Fruit fly (Drosophila melanogaster) whole organism, prepupa: Measurements from ENCODE around the gene slow.

ENCODE experiments used
- Blimp-1 ChIP-seq: fragments of 200-800 bp; sonication (Bioruptor generic); optimal IDR thresholded peaks from 3 replicates; lab custom pipeline; 2017; ENCODE audit warnings: missing biosample characterization, missing genetic modification characterization, mild to moderate bottlenecking, moderate library complexity, missing genetic modification reagents
- CG10669 ChIP-seq: fragments of 200-800 bp; sonication (Bioruptor generic); optimal IDR thresholded peaks from 3 replicates; lab custom pipeline; 2018; ENCODE audit warnings: missing biosample characterization, mild to moderate bottlenecking, missing genetic modification characterization, moderate library complexity
- CG11762 ChIP-seq: fragments of 200-800 bp; sonication (Bioruptor generic); optimal IDR thresholded peaks from 3 replicates; lab custom pipeline; 2016; ENCODE audit warnings: missing biosample characterization, missing genetic modification characterization; ENCODE audit not compliant: insufficient read depth
- CG11902 ChIP-seq: fragments of 200-800 bp; sonication (Bioruptor generic); optimal IDR thresholded peaks from 3 replicates; lab custom pipeline; 2016; ENCODE audit warnings: missing biosample characterization, missing genetic modification characterization
- CG15336 ChIP-seq: fragments of 200-800 bp; sonication (Bioruptor generic); IDR thresholded peaks from 2 replicates; pipeline ENCODE4 v1.3.6; 2022; ENCODE audit warnings: missing biosample characterization, missing genetic modification characterization
- CG3032 ChIP-seq: fragments of 200-800 bp; optimal IDR thresholded peaks from 2 replicates; lab custom pipeline; 2019; ENCODE audit warnings: missing biosample characterization, mild to moderate bottlenecking, missing genetic modification characterization, moderate library complexity
- CG32006 ChIP-seq: fragments of 200-800 bp; sonication (Bioruptor generic); optimal IDR thresholded peaks from 3 replicates; lab custom pipeline; 2017; ENCODE audit warnings: missing biosample characterization, mild to moderate bottlenecking, missing genetic modification characterization
- CG34406 ChIP-seq: fragments of 200-800 bp; sonication (Bioruptor generic); optimal IDR thresholded peaks from 3 replicates; lab custom pipeline; 2016; ENCODE audit warnings: missing biosample characterization, missing genetic modification characterization
- CG3919 ChIP-seq: fragments of 200-800 bp; sonication (Bioruptor generic); optimal IDR thresholded peaks from 3 replicates; lab custom pipeline; 2016; ENCODE audit warnings: missing biosample characterization, missing genetic modification characterization
- CG6163 ChIP-seq: fragments of 200-800 bp; sonication (Bioruptor generic); IDR thresholded peaks from 3 replicates; pipeline ENCODE4 v1.3.6; 2022; ENCODE audit warnings: missing biosample characterization, missing genetic modification characterization
- CG6792 ChIP-seq: fragments of 200-800 bp; sonication (Bioruptor generic); optimal IDR thresholded peaks from 3 replicates; lab custom pipeline; 2016; ENCODE audit warnings: missing biosample characterization, missing genetic modification characterization
- CG6854 ChIP-seq: fragments of 200-800 bp; sonication (Bioruptor generic); optimal IDR thresholded peaks from 2 replicates; lab custom pipeline; 2017; ENCODE audit warnings: missing biosample characterization, mild to moderate bottlenecking, missing genetic modification characterization
- CG8119 ChIP-seq: fragments of 200-800 bp; sonication (Bioruptor generic); IDR thresholded peaks from 3 replicates; pipeline ENCODE4 v1.3.6; 2022; ENCODE audit warnings: missing biosample characterization, missing genetic modification characterization
- CG8319 ChIP-seq: fragments of 200-800 bp; sonication (Bioruptor generic); optimal IDR thresholded peaks from 3 replicates; lab custom pipeline; 2016; ENCODE audit warnings: missing biosample characterization, missing genetic modification characterization
- Eip78C ChIP-seq: fragments of 200-800 bp; sonication (Bioruptor generic); peaks from one replicate; lab custom pipeline; 2016; ENCODE audit warnings: missing biosample characterization, missing genetic modification characterization
- Ets21C ChIP-seq: fragments of 200-800 bp; sonication (Bioruptor generic); optimal IDR thresholded peaks from 3 replicates; lab custom pipeline; 2016; ENCODE audit warnings: missing biosample characterization, missing genetic modification characterization
- Hr39 ChIP-seq: fragments of 200-800 bp; sonication (Bioruptor generic); optimal IDR thresholded peaks from 2 replicates; lab custom pipeline; 2016; ENCODE audit warnings: missing biosample characterization, missing genetic modification characterization
- Met ChIP-seq: fragments of 200-800 bp; sonication (Bioruptor generic); optimal IDR thresholded peaks from 3 replicates; lab custom pipeline; 2016; ENCODE audit warnings: missing biosample characterization, missing genetic modification characterization
- OdsH ChIP-seq: fragments of 200-800 bp; sonication (Bioruptor generic); optimal IDR thresholded peaks from 3 replicates; lab custom pipeline; 2016; ENCODE audit warnings: missing biosample characterization, missing genetic modification characterization
- Smox ChIP-seq: fragments of 200-800 bp; sonication (Bioruptor generic); optimal IDR thresholded peaks from 3 replicates; lab custom pipeline; 2016; ENCODE audit warnings: missing biosample characterization, missing genetic modification characterization
- Sox102F ChIP-seq: fragments of 200-800 bp; sonication (Bioruptor generic); optimal IDR thresholded peaks from 2 replicates; lab custom pipeline; 2016; ENCODE audit warnings: missing biosample characterization, mild to moderate bottlenecking, missing genetic modification characterization
- Sox14 ChIP-seq: fragments of 200-800 bp; sonication (Bioruptor generic); optimal IDR thresholded peaks from 3 replicates; lab custom pipeline; 2016; ENCODE audit warnings: missing biosample characterization, missing genetic modification characterization
- Sox15 ChIP-seq: fragments of 200-800 bp; sonication (Bioruptor generic); optimal IDR thresholded peaks from 3 replicates; lab custom pipeline; 2016; ENCODE audit warnings: missing biosample characterization, missing genetic modification characterization
- achi ChIP-seq: fragments of 200-800 bp; sonication (Bioruptor generic); optimal IDR thresholded peaks from 3 replicates; lab custom pipeline; 2016; ENCODE audit warnings: missing biosample characterization, missing genetic modification characterization
- cyc ChIP-seq: fragments of 200-800 bp; sonication (Bioruptor generic); optimal IDR thresholded peaks from 3 replicates; lab custom pipeline; 2016; ENCODE audit warnings: missing biosample characterization, missing genetic modification characterization
- dsx ChIP-seq: fragments of 200-800 bp; optimal IDR thresholded peaks from 3 replicates; lab custom pipeline; 2019; ENCODE audit warnings: missing biosample characterization, mild to moderate bottlenecking, missing genetic modification characterization, moderate library complexity; ENCODE audit not compliant: poor library complexity, severe bottlenecking
- esn ChIP-seq: fragments of 200-800 bp; sonication (Bioruptor generic); optimal IDR thresholded peaks from 2 replicates; lab custom pipeline; 2016; ENCODE audit warnings: missing biosample characterization, mild to moderate bottlenecking, missing genetic modification characterization, moderate library complexity
- fd59A ChIP-seq: fragments of 200-800 bp; sonication (Bioruptor generic); optimal IDR thresholded peaks from 2 replicates; lab custom pipeline; 2017; ENCODE audit warnings: missing biosample characterization, mild to moderate bottlenecking, missing genetic modification characterization, missing genetic modification reagents
- net ChIP-seq: fragments of 200-800 bp; sonication (Bioruptor generic); optimal IDR thresholded peaks from 3 replicates; lab custom pipeline; 2016; ENCODE audit warnings: missing biosample characterization, missing genetic modification characterization
- salr ChIP-seq, 2 experiments: fragments of 200-800 bp; sonication (Bioruptor generic); optimal IDR thresholded peaks; 3 replicates each; lab custom pipeline; 2016 to 2018; ENCODE audit warnings: missing biosample characterization in 2 of 2, missing genetic modification characterization in 2 of 2, mild to moderate bottlenecking in 1 of 2
- ss ChIP-seq, 2 experiments: fragments of 200-800 bp; sonication (Bioruptor generic); optimal IDR thresholded peaks; 2 replicates in 1 of 2; 3 replicates in 1 of 2; lab custom pipeline; 2017 to 2018; ENCODE audit warnings: mild to moderate bottlenecking in 2 of 2, missing biosample characterization in 2 of 2, missing genetic modification characterization in 2 of 2, moderate library complexity in 1 of 2
- svp ChIP-seq: fragments of 200-800 bp; sonication (Bioruptor generic); peaks from one replicate; lab custom pipeline; 2016; ENCODE audit warnings: missing biosample characterization, missing genetic modification characterization
- vri ChIP-seq: fragments of 200-800 bp; sonication (Bioruptor generic); optimal IDR thresholded peaks from 3 replicates; lab custom pipeline; 2016; ENCODE audit warnings: missing biosample characterization, mild to moderate bottlenecking, missing genetic modification characterization

The slow gene

DNA sequence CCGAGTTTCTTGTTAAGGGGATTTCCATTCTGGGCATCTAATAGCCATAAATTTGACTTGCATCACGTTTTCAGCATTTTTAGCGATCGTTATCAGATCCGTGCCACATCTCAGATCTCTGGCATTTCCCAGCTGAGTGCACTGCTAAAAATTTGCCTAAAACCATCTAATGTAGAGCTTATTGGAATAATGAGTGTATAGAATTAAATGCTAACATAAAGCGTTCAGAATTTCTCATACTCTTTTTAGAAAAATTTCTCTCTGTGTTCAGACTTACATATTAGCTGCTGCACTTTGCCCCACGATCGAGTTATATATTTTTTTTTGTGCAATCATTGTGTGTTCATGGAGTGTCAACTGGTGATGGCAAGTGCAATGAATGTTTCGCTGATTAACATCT is 23.5 kb downstream of the slow start (continued):
- TF ChIP-seq CG11762 (peak; percentile 3), CG11902 (no peak), Ets21C (peak; percentile 7), Sox15 (GFP tag; lab: Kevin White, UChicago) (no peak), CG3919 (GFP tag; lab: Kevin White, UChicago) (peak; percentile 62), Sox102F (GFP tag; lab: Kevin White, UChicago) (no peak), CG15336 (peak; percentile 78), ss (GFP tag; optimal IDR thresholded peaks at IDR 0.05; lab: Kevin White, UChicago) (no peak), cyc (GFP tag; lab: Kevin White, UChicago) (peak; percentile 1), fd59A (GFP tag; lab: Kevin White, UChicago) (peak; percentile 22), CG6854 (no peak), CG34406 (peak; percentile 13), CG6163 (GFP tag; lab: Robert Waterston, UW) (peak; percentile 77), CG8119 (peak; percentile 68), CG8319 (GFP tag; lab: Kevin White, UChicago) (no peak)

DNA sequence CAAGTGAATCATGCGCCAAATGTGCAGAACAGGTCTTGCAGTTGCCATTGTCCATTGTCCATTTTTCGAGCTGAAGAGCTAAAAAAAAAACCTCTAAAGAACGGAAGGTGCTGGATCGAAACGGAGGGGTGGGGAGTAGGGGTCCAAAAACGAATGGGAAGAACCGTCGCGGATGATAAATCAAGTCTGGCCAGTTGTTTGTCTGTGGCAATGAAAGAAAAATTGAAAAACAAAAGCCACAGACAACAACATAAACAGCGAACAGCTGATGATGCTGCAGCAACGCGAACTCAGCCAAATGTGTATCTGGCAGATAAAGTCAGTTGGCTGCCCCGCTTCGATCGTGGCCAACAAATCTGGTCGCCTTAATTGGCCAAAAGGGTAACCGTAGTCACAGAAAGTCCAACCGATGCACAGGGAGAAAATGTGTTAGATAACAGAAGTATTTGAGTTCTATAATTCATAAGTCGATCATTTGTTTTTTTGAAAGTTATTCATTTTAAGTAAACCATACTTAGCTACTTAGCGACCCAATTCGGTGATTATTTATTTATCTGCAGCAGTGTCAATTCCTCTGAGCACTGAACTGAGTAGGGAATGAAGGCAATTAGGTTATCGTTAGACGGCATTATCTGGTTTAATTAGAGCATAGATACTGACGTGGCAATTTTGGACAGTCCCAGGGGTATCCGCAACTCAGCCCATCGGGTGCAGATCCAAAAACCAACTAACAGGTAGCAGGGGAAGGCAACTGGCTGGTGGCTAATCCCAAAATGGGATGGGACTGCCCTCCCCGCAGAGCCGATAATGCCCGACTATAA is 24.3 kb downstream of the slow start:
- TF ChIP-seq Hr39 (GFP tag; lab: Kevin White, UChicago) (peak; percentile 3), CG11902 (no peak), CG15336 (0 out of 2 replicates have a peak, but pooled peaks have one; percentile 14), Smox (peak; percentile 4), Blimp-1 (peak; percentile 22), net (GFP tag; lab: Kevin White, UChicago) (no peak), achi (GFP tag; lab: Kevin White, UChicago) (peak; percentile 34), CG10669 (GFP tag; lab: Kevin White, UChicago) (peak; percentile 24), Eip78C (peak; percentile 81), salr (GFP tag; optimal IDR thresholded peaks at IDR 0.05; lab: Kevin White, UChicago) (no peak), ss (GFP tag; optimal IDR thresholded peaks at IDR 0.05; lab: Kevin White, UChicago) (peak in 1 of 2 experiments; percentile 36), CG6163 (GFP tag; lab: Robert Waterston, UW) (peak; percentile 16; the same call in 2 of the 3 replicates), Sox14 (peak; percentile 10), OdsH (GFP tag; lab: Kevin White, UChicago) (no peak), CG32006 (peak; percentile 8), CG8119 (no peak), CG3032 (no peak), svp (GFP tag; lab: Kevin White, UChicago) (peak; percentile 78), CG3919 (GFP tag; lab: Kevin White, UChicago) (peak; percentile 9), CG6854 (no peak), CG6792 (GFP tag; lab: Kevin White, UChicago) (peak; percentile 10), Met (no peak), esn (GFP tag; lab: Kevin White, UChicago) (peak; percentile 32), dsx (no peak)

DNA sequence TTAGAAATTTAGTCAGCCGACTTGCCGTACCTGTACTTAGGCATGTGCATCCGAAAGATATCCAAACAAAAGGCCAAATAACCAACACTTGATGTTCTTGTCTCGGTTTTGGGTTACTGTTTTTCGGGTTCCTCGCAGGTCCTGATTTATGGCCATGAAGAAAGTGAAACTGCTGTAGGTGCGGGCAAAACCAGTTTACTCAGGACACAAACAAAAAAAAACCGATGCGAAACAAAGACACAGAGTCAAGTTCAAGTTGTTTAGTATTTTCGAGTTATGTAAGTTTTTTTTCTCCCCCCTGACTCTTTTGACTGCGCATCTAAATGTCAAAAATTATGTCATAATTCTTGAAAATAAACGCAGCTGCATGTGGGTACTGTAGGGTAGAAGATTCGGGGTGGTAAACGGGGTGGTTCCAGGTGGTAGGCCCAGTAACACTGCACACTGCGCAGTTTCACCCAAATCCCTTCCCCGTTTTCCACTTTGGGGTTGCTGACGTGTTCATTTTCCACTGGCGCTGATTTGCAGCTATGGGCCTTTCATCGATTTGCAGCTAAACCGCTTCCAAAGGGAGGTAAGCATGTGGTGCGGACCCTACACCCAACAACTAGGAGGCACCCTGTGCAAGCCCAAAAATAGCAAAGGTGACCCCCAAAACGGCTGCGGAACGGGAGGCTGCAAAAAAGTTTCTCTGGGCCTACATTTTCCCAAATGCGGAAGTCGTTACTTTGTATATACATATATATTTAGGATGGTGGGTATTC is 25.1 kb downstream of the slow start:
- no peak for TF ChIP-seq CG32006
- peak; percentile 45 for TF ChIP-seq Blimp-1
- TF ChIP-seq cyc (GFP tag; lab: Kevin White, UChicago), result no peak
- peak; percentile 0 to 5 for TF ChIP-seq salr (GFP tag; optimal IDR thresholded peaks at IDR 0.05; lab: Kevin White, UChicago)
- TF ChIP-seq svp (GFP tag; lab: Kevin White, UChicago), result no peak
- TF ChIP-seq vri (GFP tag; lab: Kevin White, UChicago), result peak; percentile 90
